Worm (Caenorhabditis elegans) whole organism, early embryonic: ENCODE results near the gene sec-6.

Experiments used
- ama-1 ChIP-seq: fragments of 150-350 bp; optimal IDR thresholded peaks from 2 replicates; lab custom pipeline; 2014
- ceh-13 ChIP-seq: fragments of 200-800 bp; sonication (Bioruptor generic); optimal IDR thresholded peaks from 2 replicates; lab custom pipeline; 2018; ENCODE audit warnings: mild to moderate bottlenecking, missing genetic modification characterization, missing compliant biosample characterization
- ceh-36 ChIP-seq: sonication (generic microtip); optimal IDR thresholded peaks from 2 replicates; lab custom pipeline; 2016; ENCODE audit warnings: missing genetic modification characterization, inconsistent platforms, missing compliant biosample characterization
- ets-7 ChIP-seq: sonication (generic microtip); optimal IDR thresholded peaks from 2 replicates; lab custom pipeline; 2016; ENCODE audit warnings: missing genotype, missing genetic modification characterization, missing compliant biosample characterization
- flt-1 ChIP-seq: fragments of 200-800 bp; sonication (Bioruptor generic); IDR thresholded peaks from 2 replicates; pipeline ENCODE4 v1.3.6; 2022; ENCODE audit warnings: missing genetic modification characterization, missing compliant biosample characterization
- hnd-1 ChIP-seq: sonication (generic microtip); optimal IDR thresholded peaks from 2 replicates; lab custom pipeline; 2016; ENCODE audit warnings: missing genetic modification characterization, missing compliant biosample characterization
- pes-1 ChIP-seq: fragments of 200-800 bp; sonication (Bioruptor generic); IDR thresholded peaks from 2 replicates; pipeline ENCODE4 v1.3.6; 2022; ENCODE audit warnings: missing genetic modification reagents, missing genetic modification characterization, missing compliant biosample characterization
- sea-1 ChIP-seq: fragments of 200-800 bp; sonication (Bioruptor generic); conservative IDR thresholded peaks from 2 replicates; pipeline ENCODE4 v1.3.6; 2022; ENCODE audit warnings: missing genetic modification characterization, missing compliant biosample characterization
- tbx-11 ChIP-seq: fragments of 200-800 bp; sonication (Bioruptor generic); IDR thresholded peaks from 2 replicates; pipeline ENCODE4 v1.3.6; 2022; ENCODE audit warnings: missing genetic modification characterization, missing compliant biosample characterization
- tra-4 ChIP-seq: sonication (generic microtip); optimal IDR thresholded peaks from 2 replicates; lab custom pipeline; 2017; ENCODE audit warnings: missing genetic modification characterization, missing compliant biosample characterization

DNA sequence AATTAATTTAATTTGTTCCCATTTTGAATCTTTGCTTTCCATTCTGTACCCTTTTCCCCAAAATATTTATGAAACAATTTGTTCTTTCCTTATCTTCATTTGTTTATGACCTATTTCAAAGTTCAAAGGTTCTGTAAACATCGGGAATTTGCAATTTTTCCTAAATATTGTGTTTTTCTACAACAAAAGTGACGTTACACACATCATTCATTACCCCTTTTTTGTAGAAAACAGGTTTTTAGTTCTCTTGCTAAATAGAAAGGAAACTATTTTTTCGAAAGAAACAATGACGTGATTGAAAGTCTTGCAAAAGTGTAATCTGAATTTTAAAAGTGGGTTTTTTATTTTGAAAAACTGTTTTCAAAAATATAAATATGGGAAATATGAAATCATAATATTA is 34.7 kb upstream of the sec-6 start:
- TF ChIP-seq ceh-36 (tag; lab: Kevin White, UChicago): no peak
- no peak for TF ChIP-seq ets-7
- no peak for TF ChIP-seq ama-1 (lab: Kevin White, UChicago)
- TF ChIP-seq pes-1: no peak
- TF ChIP-seq tra-4 (tag; lab: Kevin White, UChicago): no peak
- TF ChIP-seq tbx-11: no peak
- TF ChIP-seq hnd-1: no peak
- no peak for TF ChIP-seq sea-1 (GFP tag; lab: Robert Waterston, UW)
- no peak for TF ChIP-seq ceh-13 (GFP tag; lab: Kevin White, UChicago)
- TF ChIP-seq flt-1 (GFP tag; lab: Robert Waterston, UW): no peak
